Worm (Caenorhabditis elegans): ENCODE measurements around the gene F45H10.5.
A peak's percentile ranks its signal among the peaks of the same experiment; 100 is the strongest.

Gene F45H10.5

ce11 chrII:13501575-13501974, at the start of gene F45H10.5:
Gene F45H10.5, plus strand, starts transcription at chrII:13501875.
- TF ChIP-seq ceh-27 (GFP tag; optimal IDR thresholded peaks at IDR 0.05) = no peak
- TF ChIP-seq dpff-1 (tag; optimal IDR thresholded peaks at IDR 0.05) = no peak
- no peak for TF ChIP-seq aptf-2 (GFP tag; conservative IDR thresholded peaks at IDR 0.05)
- no peak for TF ChIP-seq tbx-9 (tag; optimal IDR thresholded peaks at IDR 0.05; ENCODE audit: borderline replicate concordance)
- TF ChIP-seq C17E4.6 (GFP tag; IDR thresholded peaks at IDR 0.05) = no peak
- TF ChIP-seq egl-18 (GFP tag; IDR thresholded peaks at IDR 0.05) = no peak
- TF ChIP-seq B0035.1 (tag; optimal IDR thresholded peaks at IDR 0.05) = no peak
- no peak for TF ChIP-seq hsf-1 (GFP tag; IDR thresholded peaks at IDR 0.05)
- TF ChIP-seq dox-1 (GFP tag; IDR thresholded peaks at IDR 0.05) = no peak
- no peak for TF ChIP-seq B0261.1 (tag; optimal IDR thresholded peaks at IDR 0.05)
- TF ChIP-seq F55B11.4 (tag; optimal IDR thresholded peaks at IDR 0.05; ENCODE audit: borderline replicate concordance, insufficient read depth) = no peak
- TF ChIP-seq ceh-40 (GFP tag; IDR thresholded peaks at IDR 0.05) = no peak

ce11 chrII:13454839-13455238, 46.8 kb upstream of the F45H10.5 start:
- TF ChIP-seq nhr-120 (GFP tag; IDR thresholded peaks at IDR 0.05) (no peak), egl-18 (GFP tag; IDR thresholded peaks at IDR 0.05) (no peak), snpc-4 (GFP tag; optimal IDR thresholded peaks at IDR 0.05) (no peak), snpc-4 (tag; optimal IDR thresholded peaks at IDR 0.05) (no peak)

- TF ChIP-seq efl-1 (GFP tag; optimal IDR thresholded peaks at IDR 0.05) = no peak
- peak; percentile 94 for TF ChIP-seq zfh-2 (GFP tag; conservative IDR thresholded peaks at IDR 0.05)
- no peak for TF ChIP-seq cebp-1 (GFP tag; IDR thresholded peaks at IDR 0.05)
- peak; percentile 39 for TF ChIP-seq cebp-1 (tag; optimal IDR thresholded peaks at IDR 0.05)
- TF ChIP-seq chd-7 (tag; optimal IDR thresholded peaks at IDR 0.05) = no peak
- no peak for TF ChIP-seq ztf-3 (GFP tag; optimal IDR thresholded peaks at IDR 0.05)
- TF ChIP-seq pha-4 (tag; optimal IDR thresholded peaks at IDR 0.05) = no peak
- no peak for TF ChIP-seq F23B12.7 (tag; optimal IDR thresholded peaks at IDR 0.05; ENCODE audit: insufficient read depth)
- TF ChIP-seq sdz-38 (tag; optimal IDR thresholded peaks at IDR 0.05) = no peak
- no peak for TF ChIP-seq ceh-100 (GFP tag; IDR thresholded peaks at IDR 0.05)
- TF ChIP-seq egl-18 (GFP tag; IDR thresholded peaks at IDR 0.05) = no peak
- TF ChIP-seq ets-4 (GFP tag; optimal IDR thresholded peaks at IDR 0.05) = peak; percentile 23
- no peak for TF ChIP-seq cebp-2 (GFP tag; IDR thresholded peaks at IDR 0.05)
- no peak for TF ChIP-seq tbp1 (GFP tag; optimal IDR thresholded peaks at IDR 0.05)
- TF ChIP-seq dpl-1 (GFP tag; optimal IDR thresholded peaks at IDR 0.05) = no peak
- no peak for TF ChIP-seq nhr-179 (tag; optimal IDR thresholded peaks at IDR 0.05)
- no peak for TF ChIP-seq Y95B8A.8 (GFP tag; IDR thresholded peaks at IDR 0.05)
- TF ChIP-seq madf-6 (GFP tag; IDR thresholded peaks at IDR 0.05) = no peak
- no peak for TF ChIP-seq somi-1 (GFP tag; optimal IDR thresholded peaks at IDR 0.05)
- TF ChIP-seq ceh-79 (tag; optimal IDR thresholded peaks at IDR 0.05) = no peak
- no peak for TF ChIP-seq sptf-2 (GFP tag; optimal IDR thresholded peaks at IDR 0.05)
- TF ChIP-seq nfya-2 (GFP tag; IDR thresholded peaks at IDR 0.05) = no peak
- TF ChIP-seq fkh-3 (tag; optimal IDR thresholded peaks at IDR 0.05) = no peak
- TF ChIP-seq hmg-20 (GFP tag; IDR thresholded peaks at IDR 0.05) = no peak
- TF ChIP-seq mcd-1 (GFP tag; IDR thresholded peaks at IDR 0.05) = no peak
- no peak for TF ChIP-seq zim-3 (tag; optimal IDR thresholded peaks at IDR 0.05)
- no peak for TF ChIP-seq ztf-25 (GFP tag; IDR thresholded peaks at IDR 0.05)
- TF ChIP-seq egrh-3 (GFP tag; IDR thresholded peaks at IDR 0.05) = 0 out of 2 replicates have a peak, but pooled peaks have one; percentile 19
- TF ChIP-seq athp-1 (tag; optimal IDR thresholded peaks at IDR 0.05) = no peak
- TF ChIP-seq him-1 (tag; optimal IDR thresholded peaks at IDR 0.05) = no peak
- no peak for TF ChIP-seq pbrm-1 (GFP tag; IDR thresholded peaks at IDR 0.05)
- TF ChIP-seq let-607 (tag; optimal IDR thresholded peaks at IDR 0.05) = peak in 1 of 2 experiments; percentile 10
- peak; percentile 36 for TF ChIP-seq attf-5 (GFP tag; optimal IDR thresholded peaks at IDR 0.05)
- no peak for TF ChIP-seq tbx-9 (tag; optimal IDR thresholded peaks at IDR 0.05; ENCODE audit: borderline replicate concordance)
These were observed 45.1 kb upstream of the F45H10.5 start for ce11 chrII:13456622-13457021.
